Fruit fly (Drosophila melanogaster): ENCODE data around the gene Ada.

Gene Ada

dm6 chr3R:9050519-9051119 lies 14.4 kb upstream of the Ada start, which contains the start of gene Nmdmc (continued):
- no peak for TF ChIP-seq D (optimal IDR thresholded peaks at IDR 0.05)
- no peak for TF ChIP-seq D (GFP tag; optimal IDR thresholded peaks at IDR 0.05)
- TF ChIP-seq abd-A (tag; optimal IDR thresholded peaks at IDR 0.05): peak; percentile 81
- TF ChIP-seq schlank (tag; optimal IDR thresholded peaks at IDR 0.05): no peak
- no peak for TF ChIP-seq insv (GFP tag; optimal IDR thresholded peaks at IDR 0.05)
- peak in 1 of 2 experiments; percentile 5 for TF ChIP-seq Pdp1 (GFP tag; optimal IDR thresholded peaks at IDR 0.05)
- peak; percentile 12 for TF ChIP-seq CG33557 (GFP tag; optimal IDR thresholded peaks at IDR 0.05)
- no peak for TF ChIP-seq CG15269 (tag; optimal IDR thresholded peaks at IDR 0.05)
- TF ChIP-seq ara (GFP tag; IDR thresholded peaks at IDR 0.05): no peak
- TF ChIP-seq z (GFP tag; IDR thresholded peaks at IDR 0.05): no peak
- no peak for TF ChIP-seq CG13123 (GFP tag; optimal IDR thresholded peaks at IDR 0.05)
- no peak for TF ChIP-seq aop (GFP tag; IDR thresholded peaks at IDR 0.05)
- no peak for TF ChIP-seq row (GFP tag; IDR thresholded peaks at IDR 0.05)
- no peak for TF ChIP-seq CG10979 (tag; optimal IDR thresholded peaks at IDR 0.05)
- no peak for TF ChIP-seq CG1529 (GFP tag; optimal IDR thresholded peaks at IDR 0.05)
- no peak for TF ChIP-seq fd96Cb (tag; optimal IDR thresholded peaks at IDR 0.05)
- TF ChIP-seq CG14710 (tag; optimal IDR thresholded peaks at IDR 0.05): peak; percentile 80
- no peak for TF ChIP-seq HmgD (GFP tag; optimal IDR thresholded peaks at IDR 0.05)
- no peak for TF ChIP-seq kay (GFP tag; optimal IDR thresholded peaks at IDR 0.05)
- no peak for TF ChIP-seq CG10274 (GFP tag; optimal IDR thresholded peaks at IDR 0.05)
- no peak for TF ChIP-seq CG2202 (tag; optimal IDR thresholded peaks at IDR 0.05)
- TF ChIP-seq CG11560 (tag; IDR thresholded peaks at IDR 0.05): no peak
- no peak for TF ChIP-seq yki (optimal IDR thresholded peaks at IDR 0.05)
- no peak for TF ChIP-seq Side (GFP tag; optimal IDR thresholded peaks at IDR 0.05)
- TF ChIP-seq kni (GFP tag; optimal IDR thresholded peaks at IDR 0.05): no peak
- no peak for TF ChIP-seq CG31441 (GFP tag; IDR thresholded peaks at IDR 0.05)
- TF ChIP-seq CG7963 (GFP tag; IDR thresholded peaks at IDR 0.05; ENCODE audit: partially characterized antibody): no peak
- TF ChIP-seq pho (GFP tag; optimal IDR thresholded peaks at IDR 0.05): no peak
- no peak for TF ChIP-seq pan (optimal IDR thresholded peaks at IDR 0.05)
- TF ChIP-seq pan (GFP tag; optimal IDR thresholded peaks at IDR 0.05 in 1 of 2, IDR thresholded peaks at IDR 0.05 in 1 of 2): no peak
- TF ChIP-seq Mad (GFP tag; optimal IDR thresholded peaks at IDR 0.05): no peak
- TF ChIP-seq Sox100B (GFP tag; optimal IDR thresholded peaks at IDR 0.05): no peak
- no peak for TF ChIP-seq Six4 (GFP tag; optimal IDR thresholded peaks at IDR 0.05)
- TF ChIP-seq CG15514 (GFP tag; optimal IDR thresholded peaks at IDR 0.05): peak; percentile 69
- TF ChIP-seq CG9797 (GFP tag; optimal IDR thresholded peaks at IDR 0.05): peak; percentile 90
- TF ChIP-seq CG17612 (GFP tag; IDR thresholded peaks at IDR 0.05): no peak
- TF ChIP-seq CG17802 (tag; optimal IDR thresholded peaks at IDR 0.05): no peak
- peak; percentile 64 for TF ChIP-seq hkb (optimal IDR thresholded peaks at IDR 0.05)
- no peak for TF ChIP-seq hkb (GFP tag; IDR thresholded peaks at IDR 0.05)
- no peak for TF ChIP-seq HHEX (GFP tag; optimal IDR thresholded peaks at IDR 0.05)
- no peak for TF ChIP-seq CG11696 (GFP tag; IDR thresholded peaks at IDR 0.05)
- no peak for TF ChIP-seq CG33213 (GFP tag; optimal IDR thresholded peaks at IDR 0.05)
- TF ChIP-seq peb (GFP tag; IDR thresholded peaks at IDR 0.05): no peak
- TF ChIP-seq CG14014 (GFP tag; IDR thresholded peaks at IDR 0.05): no peak
- TF ChIP-seq Dek (tag; optimal IDR thresholded peaks at IDR 0.05): no peak
- no peak for TF ChIP-seq dati (GFP tag; IDR thresholded peaks at IDR 0.05)
- no peak for TF ChIP-seq Deaf1 (tag; optimal IDR thresholded peaks at IDR 0.05)
- TF ChIP-seq CG10147 (GFP tag; optimal IDR thresholded peaks at IDR 0.05): no peak
- no peak for TF ChIP-seq sc (optimal IDR thresholded peaks at IDR 0.05)
- no peak for TF ChIP-seq sc (GFP tag; optimal IDR thresholded peaks at IDR 0.05)
- peak; percentile 55 for TF ChIP-seq CG10267 (tag; optimal IDR thresholded peaks at IDR 0.05)
- no peak for TF ChIP-seq unc-4 (GFP tag; IDR thresholded peaks at IDR 0.05; ENCODE audit: partially characterized antibody)
